Fruit fly (Drosophila melanogaster) whole organism, embryonic: ENCODE data around the gene CG13049.

ENCODE experiments used
- Aef1 ChIP-seq: fragments of 200-800 bp; sonication (Bioruptor generic); IDR thresholded peaks from 3 replicates; pipeline ENCODE4 v1.3.6; 2022; ENCODE audit warnings: missing biosample characterization, missing genetic modification characterization
- B-H2 ChIP-seq: fragments of 200-800 bp; sonication (Bioruptor generic); optimal IDR thresholded peaks from 2 replicates; lab custom pipeline; 2018; ENCODE audit warnings: missing biosample characterization, mild to moderate bottlenecking, missing genetic modification characterization
- BtbVII ChIP-seq: fragments of 200-800 bp; sonication (Bioruptor generic); optimal IDR thresholded peaks from 3 replicates; lab custom pipeline; 2017; ENCODE audit warnings: missing biosample characterization, mild to moderate bottlenecking, missing genetic modification characterization
- CG10979 ChIP-seq: fragments of 200-800 bp; sonication (Bioruptor generic); optimal IDR thresholded peaks from 2 replicates; lab custom pipeline; 2018; ENCODE audit warnings: missing biosample characterization, mild to moderate bottlenecking, missing genetic modification characterization, moderate library complexity
- CG11398 ChIP-seq: fragments of 200-800 bp; sonication (Bioruptor generic); optimal IDR thresholded peaks from 2 replicates; lab custom pipeline; 2016; ENCODE audit warnings: missing biosample characterization, missing genetic modification characterization
- CG11504 ChIP-seq: fragments of 200-800 bp; sonication (Bioruptor generic); optimal IDR thresholded peaks from 3 replicates; lab custom pipeline; 2019; ENCODE audit warnings: missing biosample characterization, mild to moderate bottlenecking, missing genetic modification characterization, moderate library complexity
- CG12104 ChIP-seq: fragments of 200-800 bp; sonication (Bioruptor generic); optimal IDR thresholded peaks from 3 replicates; lab custom pipeline; 2016; ENCODE audit warnings: missing biosample characterization, missing genetic modification characterization
- CG13624 ChIP-seq: fragments of 200-800 bp; sonication (Bioruptor generic); optimal IDR thresholded peaks from 2 replicates; lab custom pipeline; 2016; ENCODE audit warnings: missing biosample characterization, missing genetic modification characterization
- CG15601 ChIP-seq: fragments of 200-800 bp; sonication (Bioruptor generic); optimal IDR thresholded peaks from 3 replicates; lab custom pipeline; 2019; ENCODE audit warnings: missing biosample characterization, mild to moderate bottlenecking, missing genetic modification characterization, moderate library complexity
- CG17186 ChIP-seq: fragments of 200-800 bp; sonication (Bioruptor generic); optimal IDR thresholded peaks from 3 replicates; lab custom pipeline; 2017; ENCODE audit warnings: missing biosample characterization, missing genetic modification reagents, missing genetic modification characterization
- CG17361 ChIP-seq: fragments of 200-800 bp; sonication (Bioruptor generic); IDR thresholded peaks from 3 replicates; pipeline ENCODE4 v1.3.6; 2022; ENCODE audit warnings: missing biosample characterization, missing genetic modification characterization
- CG2120 ChIP-seq: fragments of 200-800 bp; sonication (Bioruptor generic); optimal IDR thresholded peaks from 3 replicates; lab custom pipeline; 2016; ENCODE audit warnings: missing biosample characterization, missing genetic modification characterization
- CG32532 ChIP-seq: fragments of 200-800 bp; sonication (Bioruptor generic); IDR thresholded peaks from 2 replicates; pipeline ENCODE4 v1.3.6; 2022; ENCODE audit warnings: missing biosample characterization, missing genetic modification characterization
- CG33557 ChIP-seq: fragments of 200-800 bp; sonication (Bioruptor generic); optimal IDR thresholded peaks from 2 replicates; lab custom pipeline; 2019; ENCODE audit warnings: missing biosample characterization, mild to moderate bottlenecking, missing genetic modification characterization, moderate library complexity
- CG7745 ChIP-seq: fragments of 200-800 bp; sonication (Bioruptor generic); optimal IDR thresholded peaks from 2 replicates; lab custom pipeline; 2018; ENCODE audit warnings: missing biosample characterization, mild to moderate bottlenecking, missing genetic modification characterization, moderate library complexity
- CG7987 ChIP-seq: fragments of 200-800 bp; sonication (Bioruptor generic); optimal IDR thresholded peaks from 2 replicates; lab custom pipeline; 2018; ENCODE audit warnings: missing biosample characterization, mild to moderate bottlenecking, missing genetic modification characterization, moderate library complexity
- CG8281 ChIP-seq: fragments of 200-800 bp; sonication (Bioruptor generic); optimal IDR thresholded peaks from 2 replicates; lab custom pipeline; 2018; ENCODE audit warnings: missing biosample characterization, mild to moderate bottlenecking, missing genetic modification characterization, moderate library complexity
- CG8944 ChIP-seq: fragments of 200-800 bp; sonication (Bioruptor generic); optimal IDR thresholded peaks from 3 replicates; lab custom pipeline; 2016; ENCODE audit warnings: missing biosample characterization, missing genetic modification characterization
- CrebB ChIP-seq: fragments of 200-800 bp; sonication (Bioruptor generic); optimal IDR thresholded peaks from 3 replicates; lab custom pipeline; 2018; ENCODE audit warnings: missing biosample characterization, mild to moderate bottlenecking, missing genetic modification characterization
- Drgx ChIP-seq: fragments of 200-800 bp; sonication (Bioruptor generic); IDR thresholded peaks from 2 replicates; pipeline ENCODE4 v1.3.6; 2022; ENCODE audit warnings: missing biosample characterization, missing genetic modification characterization
- E2f2 ChIP-seq: fragments of 200-800 bp; sonication (Bioruptor generic); IDR thresholded peaks from 2 replicates; pipeline ENCODE4 v1.3.6; 2022; ENCODE audit warnings: missing biosample characterization, missing genetic modification characterization
- Ets65A ChIP-seq: fragments of 200-800 bp; sonication (Bioruptor generic); peaks from one replicate; lab custom pipeline; 2016; ENCODE audit warnings: missing biosample characterization, missing genetic modification characterization
- MBD-R2 ChIP-seq: fragments of 200-800 bp; sonication (Bioruptor generic); IDR thresholded peaks from 2 replicates; pipeline ENCODE4 v1.3.6; 2022; ENCODE audit warnings: missing biosample characterization, missing genetic modification characterization
- Nf-YB ChIP-seq: fragments of 200-800 bp; sonication (Bioruptor generic); optimal IDR thresholded peaks from 3 replicates; lab custom pipeline; 2019; ENCODE audit warnings: missing biosample characterization, mild to moderate bottlenecking, missing genetic modification characterization, moderate library complexity
- Oli ChIP-seq: fragments of 200-800 bp; sonication (Bioruptor generic); optimal IDR thresholded peaks from 2 replicates; lab custom pipeline; 2018; ENCODE audit warnings: missing biosample characterization, mild to moderate bottlenecking, missing genetic modification characterization, moderate library complexity
- Sox102F ChIP-seq: fragments of 200-800 bp; sonication (Bioruptor generic); optimal IDR thresholded peaks from 2 replicates; lab custom pipeline; 2018; ENCODE audit warnings: missing biosample characterization, mild to moderate bottlenecking, missing genetic modification characterization, moderate library complexity
- Taf1 ChIP-seq: fragments of 200-800 bp; sonication (Bioruptor generic); IDR thresholded peaks from 2 replicates; pipeline ENCODE4 v1.3.6; 2022; ENCODE audit warnings: missing biosample characterization, missing genetic modification characterization
- Vsx1 ChIP-seq: fragments of 200-800 bp; sonication (Bioruptor generic); optimal IDR thresholded peaks from 2 replicates; lab custom pipeline; 2017; ENCODE audit warnings: missing biosample characterization, mild to moderate bottlenecking, missing genetic modification characterization, missing genetic modification reagents
- bbx ChIP-seq: fragments of 200-800 bp; sonication (Bioruptor generic); IDR thresholded peaks from 2 replicates; pipeline ENCODE4 v1.3.6; 2022; ENCODE audit warnings: missing biosample characterization, missing genetic modification characterization; ENCODE audit not compliant: partially characterized antibody
- btn ChIP-seq: fragments of 200-800 bp; sonication (Bioruptor generic); optimal IDR thresholded peaks from 2 replicates; lab custom pipeline; 2016; ENCODE audit warnings: missing biosample characterization, missing genetic modification characterization
- crc ChIP-seq: fragments of 200-800 bp; sonication (Bioruptor generic); optimal IDR thresholded peaks from 2 replicates; lab custom pipeline; 2016; ENCODE audit warnings: missing biosample characterization, missing genetic modification characterization
- croc ChIP-seq: fragments of 200-800 bp; sonication (Bioruptor generic); conservative IDR thresholded peaks from 3 replicates; pipeline ENCODE4 v1.3.6; 2022; ENCODE audit warnings: missing biosample characterization, missing genetic modification characterization
- crp ChIP-seq, 2 experiments: fragments of 200-800 bp; sonication (Bioruptor generic); optimal IDR thresholded peaks; 2 replicates in 1 of 2; 3 replicates in 1 of 2; lab custom pipeline; 2017; ENCODE audit warnings: missing biosample characterization in 2 of 2, missing genetic modification characterization in 2 of 2, mild to moderate bottlenecking in 1 of 2, moderate library complexity in 1 of 2
- dmrt99B ChIP-seq: fragments of 200-800 bp; sonication (Bioruptor generic); optimal IDR thresholded peaks from 2 replicates; lab custom pipeline; 2018; ENCODE audit warnings: missing biosample characterization, mild to moderate bottlenecking, missing genetic modification characterization, moderate library complexity
- dpn ChIP-seq, 2 experiments: fragments of 200-800 bp; sonication (Bioruptor generic); optimal IDR thresholded peaks; 3 replicates each; lab custom pipeline; 2016; ENCODE audit warnings: missing biosample characterization in 2 of 2, missing genetic modification characterization in 2 of 2
- fru ChIP-seq: fragments of >200 bp; optimal IDR thresholded peaks from 2 replicates; lab custom pipeline; 2017
- gsb ChIP-seq: fragments of 200-800 bp; sonication (Bioruptor generic); IDR thresholded peaks from 2 replicates; pipeline ENCODE4 v1.3.6; 2022; ENCODE audit warnings: missing biosample characterization, missing genetic modification characterization
- gsb-n ChIP-seq: fragments of 200-800 bp; sonication (Bioruptor generic); optimal IDR thresholded peaks from 3 replicates; lab custom pipeline; 2018; ENCODE audit warnings: missing biosample characterization, mild to moderate bottlenecking, missing genetic modification characterization
- kah ChIP-seq: fragments of 200-800 bp; sonication (Bioruptor generic); optimal IDR thresholded peaks from 2 replicates; lab custom pipeline; 2018; ENCODE audit warnings: missing biosample characterization, mild to moderate bottlenecking, missing genetic modification characterization
- lmd ChIP-seq: fragments of 200-800 bp; sonication (Bioruptor generic); IDR thresholded peaks from 2 replicates; pipeline ENCODE4 v1.3.6; 2022; ENCODE audit warnings: missing biosample characterization, missing genetic modification characterization
- mld ChIP-seq: fragments of 200-800 bp; sonication (Bioruptor generic); IDR thresholded peaks from 3 replicates; pipeline ENCODE4 v1.3.6; 2022; ENCODE audit warnings: missing biosample characterization, missing genetic modification characterization; ENCODE audit not compliant: partially characterized antibody
- nmo ChIP-seq: fragments of 200-800 bp; sonication (Bioruptor generic); optimal IDR thresholded peaks from 2 replicates; lab custom pipeline; 2018; ENCODE audit warnings: missing biosample characterization, mild to moderate bottlenecking, missing genetic modification characterization, moderate library complexity
- org-1 ChIP-seq: fragments of 200-800 bp; sonication (Bioruptor generic); optimal IDR thresholded peaks from 2 replicates; lab custom pipeline; 2017; ENCODE audit warnings: missing biosample characterization, missing genetic modification characterization
- pnt ChIP-seq: fragments of 200-800 bp; sonication (Bioruptor generic); optimal IDR thresholded peaks from 3 replicates; lab custom pipeline; 2016; ENCODE audit warnings: missing biosample characterization, missing genetic modification characterization
- run ChIP-seq: fragments of 200-800 bp; sonication (Bioruptor generic); optimal IDR thresholded peaks from 3 replicates; lab custom pipeline; 2018; ENCODE audit warnings: missing biosample characterization, mild to moderate bottlenecking, missing genetic modification characterization
- sd ChIP-seq: fragments of 200-800 bp; sonication (Bioruptor generic); optimal IDR thresholded peaks from 3 replicates; lab custom pipeline; 2018; ENCODE audit warnings: missing biosample characterization, mild to moderate bottlenecking, missing genetic modification characterization, moderate library complexity
- slp2 ChIP-seq: fragments of 200-800 bp; sonication (Bioruptor generic); optimal IDR thresholded peaks from 2 replicates; lab custom pipeline; 2016; ENCODE audit warnings: missing biosample characterization, missing genetic modification characterization
- tio ChIP-seq: fragments of 200-800 bp; sonication (Bioruptor generic); optimal IDR thresholded peaks from 2 replicates; lab custom pipeline; 2017; ENCODE audit warnings: missing biosample characterization, missing genetic modification characterization, inconsistent platforms
- tll ChIP-seq, 2 experiments: fragments of 200-800 bp in 1 of 2; fragments of >200 bp in 1 of 2; sonication (Bioruptor generic) in 1 of 2; optimal IDR thresholded peaks; 2 replicates each; lab custom pipeline; 2017 to 2019; ENCODE audit warnings: missing biosample characterization in 2 of 2, missing genetic modification characterization in 2 of 2, mild to moderate bottlenecking in 1 of 2, moderate library complexity in 1 of 2
- unpg ChIP-seq: fragments of 200-800 bp; sonication (Bioruptor generic); optimal IDR thresholded peaks from 3 replicates; lab custom pipeline; 2018; ENCODE audit warnings: missing biosample characterization, mild to moderate bottlenecking, missing genetic modification characterization, moderate library complexity
- vvl ChIP-seq: fragments of 200-800 bp; sonication (Bioruptor generic); IDR thresholded peaks from 2 replicates; pipeline ENCODE4 v1.3.6; 2022; ENCODE audit warnings: missing biosample characterization, missing genetic modification characterization

CG13049 gene

DNA sequence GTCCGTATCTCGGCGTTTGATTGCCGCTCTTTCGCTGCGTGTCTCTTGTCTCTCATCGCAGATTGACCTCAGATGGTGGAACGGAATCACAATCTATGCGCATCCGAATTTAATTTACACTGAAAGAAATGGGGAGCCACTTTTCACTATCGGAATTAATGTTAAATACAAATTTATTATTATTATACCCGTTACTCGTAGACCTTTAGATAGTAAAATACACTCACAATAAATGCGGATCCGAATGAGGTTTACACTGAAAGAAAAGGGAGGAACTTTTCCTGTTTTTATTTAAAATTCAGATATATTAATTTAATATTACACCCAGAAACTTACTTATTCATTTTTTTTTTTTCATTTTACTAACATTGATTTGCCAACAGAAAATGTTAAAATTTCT, 7.3 kb upstream of the CG13049 start (continued):
- no peak for TF ChIP-seq CG13624 (GFP tag; lab: Kevin White, UChicago)
- no peak for TF ChIP-seq org-1
- TF ChIP-seq Ets65A (GFP tag; lab: Kevin White, UChicago), result no peak
- peak; percentile 22; the same call in 1 of the 2 replicates for TF ChIP-seq E2f2 (GFP tag; lab: Robert Waterston, UW)
- peak; percentile 2 for TF ChIP-seq nmo
- no peak for TF ChIP-seq CG2120 (GFP tag; lab: Kevin White, UChicago)
- TF ChIP-seq gsb (GFP tag; lab: Robert Waterston, UW), result no peak
- TF ChIP-seq B-H2 (GFP tag; lab: Kevin White, UChicago), result no peak
- TF ChIP-seq CG11398, result no peak
- peak; percentile 59 for TF ChIP-seq unpg
- TF ChIP-seq sd, result no peak
- TF ChIP-seq Sox102F (GFP tag; lab: Kevin White, UChicago), result peak; percentile 31
- TF ChIP-seq dmrt99B (tag; lab: Kevin White, UChicago), result peak; percentile 43
- TF ChIP-seq CG12104 (GFP tag; lab: Kevin White, UChicago), result no peak
- peak; percentile 61 for TF ChIP-seq Oli (tag; lab: Kevin White, UChicago)
- TF ChIP-seq Nf-YB (GFP tag; lab: Kevin White, UChicago), result no peak
- TF ChIP-seq CG11504, result no peak
- TF ChIP-seq CG17361, result no peak
- no peak for TF ChIP-seq gsb-n (tag; lab: Kevin White, UChicago)
- no peak for TF ChIP-seq BtbVII
- TF ChIP-seq mld (GFP tag; lab: Robert Waterston, UW), result no peak
- no peak for TF ChIP-seq fru (lab: Kevin White, UChicago)
- no peak for TF ChIP-seq Vsx1
- no peak for TF ChIP-seq CG7745 (tag; lab: Kevin White, UChicago)
- no peak for TF ChIP-seq CG10979 (tag; lab: Kevin White, UChicago)
- TF ChIP-seq CG8281, result no peak
- TF ChIP-seq CG17186 (GFP tag; lab: Kevin White, UChicago), result no peak
- TF ChIP-seq tio, result peak; percentile 5
- TF ChIP-seq lmd (GFP tag; lab: Robert Waterston, UW), result no peak
- no peak for TF ChIP-seq CG8944
- TF ChIP-seq Taf1 (GFP tag; lab: Robert Waterston, UW), result no peak
- TF ChIP-seq bbx, result no peak
- no peak for TF ChIP-seq MBD-R2 (GFP tag; lab: Robert Waterston, UW)
- TF ChIP-seq run (tag; lab: Kevin White, UChicago), result no peak
- no peak for TF ChIP-seq slp2
- no peak for TF ChIP-seq crc (GFP tag; lab: Kevin White, UChicago)
- peak in 1 of 2 experiments; percentile 38 for TF ChIP-seq dpn (GFP tag; optimal IDR thresholded peaks at IDR 0.05; lab: Kevin White, UChicago)
- TF ChIP-seq Aef1 (GFP tag; lab: Robert Waterston, UW), result 0 out of 3 replicates have a peak, but pooled peaks have one; percentile 16
- TF ChIP-seq pnt (GFP tag; lab: Kevin White, UChicago), result no peak
- no peak for TF ChIP-seq croc (GFP tag; lab: Robert Waterston, UW)
- no peak for TF ChIP-seq tll (GFP tag; optimal IDR thresholded peaks at IDR 0.05; lab: Kevin White, UChicago)
- no peak for TF ChIP-seq Drgx (GFP tag; lab: Robert Waterston, UW)
- peak; percentile 40; the same call in 1 of the 2 replicates for TF ChIP-seq vvl (GFP tag; lab: Robert Waterston, UW)
- no peak for TF ChIP-seq CG7987 (GFP tag; lab: Kevin White, UChicago)
- TF ChIP-seq kah (GFP tag; lab: Kevin White, UChicago), result no peak
- TF ChIP-seq CG33557 (GFP tag; lab: Kevin White, UChicago), result no peak
- no peak for TF ChIP-seq crp (GFP tag; optimal IDR thresholded peaks at IDR 0.05; lab: Kevin White, UChicago)
- no peak for TF ChIP-seq btn
- no peak for TF ChIP-seq CG15601 (tag; lab: Kevin White, UChicago)
- TF ChIP-seq CrebB (tag; lab: Kevin White, UChicago), result no peak
- TF ChIP-seq CG32532 (GFP tag; lab: Robert Waterston, UW), result no peak
